Worm (Caenorhabditis elegans) whole organism, L1 larva: Measurements from ENCODE around the gene fip-1.

Experiments
- C16A3.4 ChIP-seq: fragments of 150-350 bp; optimal IDR thresholded peaks from 2 replicates; lab custom pipeline; 2014; ENCODE audit warnings: missing biosample characterization, missing genetic modification characterization
- C34B4.2 ChIP-seq: sonication (generic microtip); optimal IDR thresholded peaks from 2 replicates; lab custom pipeline; 2017; ENCODE audit warnings: mild to moderate bottlenecking, missing genetic modification characterization, missing compliant biosample characterization
- F16B12.6 ChIP-seq: fragments of 150-350 bp; optimal IDR thresholded peaks from 2 replicates; lab custom pipeline; 2014; ENCODE audit warnings: missing biosample characterization, missing genetic modification characterization
- ama-1 ChIP-seq: fragments of 150-350 bp; optimal IDR thresholded peaks from 2 replicates; lab custom pipeline; 2014
- blmp-1 ChIP-seq: fragments of 150-350 bp; optimal IDR thresholded peaks from 2 replicates; lab custom pipeline; 2014; ENCODE audit warnings: missing biosample characterization, missing genetic modification characterization
- ceh-82 ChIP-seq, 3 experiments: fragments of 150-350 bp in 1 of 3; sonication (generic microtip) in 2 of 3; optimal IDR thresholded peaks; 2 replicates each; lab custom pipeline; 2014 to 2017; ENCODE audit warnings: missing biosample characterization in 3 of 3, missing genetic modification characterization in 3 of 3
- dpl-1 ChIP-seq, 3 experiments: fragments of 150-350 bp in 2 of 3; sonication (generic microtip) in 1 of 3; optimal IDR thresholded peaks; 2 replicates each; lab custom pipeline; 2014 to 2017; ENCODE audit warnings: missing biosample characterization in 3 of 3, missing genetic modification characterization in 3 of 3, missing genetic modification reagents in 3 of 3
- efl-1 ChIP-seq, 4 experiments: fragments of 150-350 bp; optimal IDR thresholded peaks in 3 of 4; peaks in 1 of 4; 1 replicate in 1 of 4; 2 replicates in 3 of 4; lab custom pipeline; 2014; ENCODE audit warnings: missing biosample characterization in 2 of 4, missing genetic modification characterization in 2 of 4, missing genetic modification reagents in 2 of 4
- fkh-10 ChIP-seq: sonication (generic microtip); optimal IDR thresholded peaks from 2 replicates; lab custom pipeline; 2017; ENCODE audit warnings: missing biosample characterization, missing genetic modification reagents, missing genetic modification characterization
- fkh-4 ChIP-seq: sonication (generic microtip); optimal IDR thresholded peaks from 2 replicates; lab custom pipeline; 2016; ENCODE audit warnings: missing compliant biosample characterization, missing genetic modification characterization, borderline replicate concordance
- fos-1 ChIP-seq: fragments of 150-350 bp; optimal IDR thresholded peaks from 2 replicates; lab custom pipeline; 2014; ENCODE audit warnings: missing biosample characterization, missing genetic modification characterization
- hpl-2 ChIP-seq: fragments of 150-350 bp; optimal IDR thresholded peaks from 2 replicates; lab custom pipeline; 2014; ENCODE audit warnings: missing biosample characterization, missing genetic modification reagents, missing genetic modification characterization
- isw-1 ChIP-seq: fragments of 200-800 bp; sonication (Bioruptor generic); IDR thresholded peaks from 2 replicates; pipeline ENCODE4 v1.3.6; 2022; ENCODE audit warnings: missing genetic modification characterization, missing compliant biosample characterization
- lin-13 ChIP-seq: fragments of 150-350 bp; optimal IDR thresholded peaks from 2 replicates; lab custom pipeline; 2014; ENCODE audit warnings: missing biosample characterization, missing genetic modification reagents, missing genetic modification characterization
- lin-14 ChIP-seq: fragments of 200-800 bp; sonication (Bioruptor generic); optimal IDR thresholded peaks from 2 replicates; lab custom pipeline; 2018; ENCODE audit warnings: mild to moderate bottlenecking, missing genetic modification characterization, moderate library complexity, missing compliant biosample characterization
- lin-15B ChIP-seq: fragments of 150-350 bp; sonication (generic microtip); optimal IDR thresholded peaks from 3 replicates; lab custom pipeline; 2014; ENCODE audit warnings: missing biosample characterization, missing genetic modification characterization
- lin-35 ChIP-seq, 2 experiments: fragments of 150-350 bp; optimal IDR thresholded peaks; 2 replicates each; lab custom pipeline; 2014; ENCODE audit warnings: missing biosample characterization in 2 of 2, missing genetic modification characterization in 2 of 2, missing genetic modification reagents in 2 of 2
- lsy-2 ChIP-seq, 2 experiments: fragments of 150-350 bp; optimal IDR thresholded peaks; 2 replicates each; lab custom pipeline; 2014; ENCODE audit warnings: missing biosample characterization in 2 of 2, missing genetic modification characterization in 2 of 2
- mab-9 ChIP-seq: fragments of 200-800 bp; sonication (Bioruptor generic); IDR thresholded peaks from 2 replicates; pipeline ENCODE4 v1.3.6; 2022; ENCODE audit warnings: missing genetic modification reagents, missing genetic modification characterization, missing compliant biosample characterization
- mep-1 ChIP-seq: fragments of 150-350 bp; optimal IDR thresholded peaks from 2 replicates; lab custom pipeline; 2014; ENCODE audit warnings: missing biosample characterization, missing genetic modification characterization
- nhr-237 ChIP-seq: fragments of 150-350 bp; optimal IDR thresholded peaks from 2 replicates; lab custom pipeline; 2014; ENCODE audit warnings: missing biosample characterization, missing genetic modification characterization
- nhr-28 ChIP-seq: fragments of 150-350 bp; optimal IDR thresholded peaks from 2 replicates; lab custom pipeline; 2014; ENCODE audit warnings: missing biosample characterization, missing genetic modification characterization
- nhr-47 ChIP-seq: sonication (generic microtip); optimal IDR thresholded peaks from 2 replicates; lab custom pipeline; 2016; ENCODE audit warnings: mild to moderate bottlenecking, missing genetic modification characterization, moderate library complexity, missing compliant biosample characterization
- pag-3 ChIP-seq: sonication (generic microtip); optimal IDR thresholded peaks from 2 replicates; lab custom pipeline; 2017; ENCODE audit warnings: missing genetic modification characterization, mild to moderate bottlenecking, missing compliant biosample characterization, antibody characterized with exemption, borderline replicate concordance; ENCODE audit not compliant: insufficient read depth
- rnt-1 ChIP-seq: sonication (generic microtip); optimal IDR thresholded peaks from 2 replicates; lab custom pipeline; 2016; ENCODE audit warnings: mild to moderate bottlenecking, missing genetic modification characterization, moderate library complexity, missing compliant biosample characterization
- skn-1 ChIP-seq: fragments of 150-350 bp; optimal IDR thresholded peaks from 2 replicates; lab custom pipeline; 2014; ENCODE audit warnings: missing biosample characterization, missing genetic modification characterization
- snu-23 ChIP-seq: sonication (generic microtip); optimal IDR thresholded peaks from 2 replicates; lab custom pipeline; 2016; ENCODE audit warnings: missing genetic modification characterization, missing compliant biosample characterization
- sox-4 ChIP-seq: sonication (generic microtip); optimal IDR thresholded peaks from 2 replicates; lab custom pipeline; 2016; ENCODE audit warnings: missing genetic modification characterization, missing compliant biosample characterization
- swsn-7 ChIP-seq: sonication (generic microtip); optimal IDR thresholded peaks from 2 replicates; lab custom pipeline; 2016; ENCODE audit warnings: missing genetic modification characterization, missing compliant biosample characterization
- tlp-1 ChIP-seq: fragments of 150-350 bp; optimal IDR thresholded peaks from 2 replicates; lab custom pipeline; 2014; ENCODE audit warnings: missing biosample characterization, missing genetic modification characterization
- unc-30 ChIP-seq: sonication (generic microtip); optimal IDR thresholded peaks from 2 replicates; lab custom pipeline; 2017; ENCODE audit warnings: missing biosample characterization, missing genetic modification characterization
- unc-98 ChIP-seq: fragments of 200-800 bp; sonication (Bioruptor generic); IDR thresholded peaks from 2 replicates; pipeline ENCODE4 v1.3.6; 2022; ENCODE audit warnings: missing genetic modification characterization, missing compliant biosample characterization
- vab-15 ChIP-seq: sonication (generic microtip); optimal IDR thresholded peaks from 2 replicates; lab custom pipeline; 2017; ENCODE audit warnings: missing genotype, mild to moderate bottlenecking, missing genetic modification characterization, missing compliant biosample characterization
- xbp-1 ChIP-seq: sonication (generic microtip); optimal IDR thresholded peaks from 2 replicates; lab custom pipeline; 2016; ENCODE audit warnings: missing genetic modification characterization, missing compliant biosample characterization
- zag-1 ChIP-seq: fragments of 150-350 bp; optimal IDR thresholded peaks from 2 replicates; lab custom pipeline; 2014; ENCODE audit warnings: missing biosample characterization, missing genetic modification characterization
- zip-4 ChIP-seq: fragments of 200-800 bp; sonication (Bioruptor generic); optimal IDR thresholded peaks from 2 replicates; lab custom pipeline; 2018; ENCODE audit warnings: mild to moderate bottlenecking, missing genetic modification characterization, moderate library complexity, missing compliant biosample characterization
- ztf-11 ChIP-seq, 2 experiments: sonication (generic microtip); optimal IDR thresholded peaks; 2 replicates each; lab custom pipeline; 2016 to 2017; ENCODE audit warnings: missing genetic modification characterization in 2 of 2, missing biosample characterization in 1 of 2, missing compliant biosample characterization in 1 of 2

Gene fip-1

DNA sequence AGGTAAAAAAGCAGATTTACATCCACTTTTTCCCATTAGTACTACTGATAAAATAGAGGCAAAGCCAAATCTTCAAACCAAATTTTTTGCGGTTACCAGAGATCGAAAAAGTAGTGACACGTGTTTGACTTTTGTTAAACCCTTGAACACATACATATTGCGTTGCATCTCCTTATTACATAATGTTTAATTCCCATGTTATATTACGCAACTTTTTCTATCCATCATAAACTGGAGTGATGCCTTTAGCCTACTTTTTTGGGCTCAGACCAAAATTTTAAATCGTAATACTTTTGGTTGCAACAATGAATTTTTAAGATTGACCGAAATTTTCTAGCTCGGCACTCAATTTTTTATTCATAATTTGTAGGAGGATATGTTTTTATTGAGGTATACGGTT, 17.6 kb upstream of the fip-1 start:
- TF ChIP-seq zip-4 (GFP tag; lab: Kevin White, UChicago), result no peak
- TF ChIP-seq lin-15B (tag; lab: Kevin White, UChicago), result no peak

DNA sequence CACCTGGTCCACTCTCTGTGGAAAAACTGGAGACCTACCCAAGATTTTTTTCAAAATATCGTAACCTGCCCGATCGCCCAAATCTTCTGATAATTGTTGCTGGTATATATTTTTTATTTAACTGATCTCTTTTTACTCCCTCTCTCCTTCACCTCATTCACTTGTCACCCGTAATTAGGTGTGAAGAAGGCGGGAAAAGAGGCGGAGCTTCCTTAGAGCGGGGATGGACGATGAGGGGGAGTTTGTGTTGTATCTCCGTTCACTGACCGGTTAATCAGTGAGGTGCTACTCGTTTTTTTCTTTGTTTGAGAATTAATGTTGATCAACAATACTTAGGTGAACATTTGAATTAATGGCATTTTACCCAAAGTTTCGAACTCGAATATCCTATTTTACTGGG, 17.1 kb upstream of the fip-1 start, which contains the start of gene ceh-16:
ceh-16 (plus strand) TSS at position 301 of the 400 bp plus-strand sequence.
- TF ChIP-seq ceh-82 (tag; optimal IDR thresholded peaks at IDR 0.05; lab: Kevin White, UChicago), result no peak
- no peak for TF ChIP-seq sox-4 (tag; lab: Kevin White, UChicago)
- no peak for TF ChIP-seq tlp-1 (tag; lab: Kevin White, UChicago)
- no peak for TF ChIP-seq unc-30 (tag; lab: Kevin White, UChicago)
- no peak for TF ChIP-seq fkh-4 (tag; lab: Kevin White, UChicago)
- TF ChIP-seq fos-1, result no peak
- TF ChIP-seq skn-1 (tag; lab: Kevin White, UChicago), result no peak
- no peak for TF ChIP-seq pag-3 (tag; lab: Kevin White, UChicago)
- no peak for TF ChIP-seq nhr-47 (tag; lab: Kevin White, UChicago)
- no peak for TF ChIP-seq lsy-2 (tag; optimal IDR thresholded peaks at IDR 0.05; lab: Kevin White, UChicago)
- TF ChIP-seq hpl-2 (GFP tag; lab: Kevin White, UChicago), result no peak
- TF ChIP-seq ztf-11 (tag; optimal IDR thresholded peaks at IDR 0.05; lab: Kevin White, UChicago), result no peak
- no peak for TF ChIP-seq rnt-1

DNA sequence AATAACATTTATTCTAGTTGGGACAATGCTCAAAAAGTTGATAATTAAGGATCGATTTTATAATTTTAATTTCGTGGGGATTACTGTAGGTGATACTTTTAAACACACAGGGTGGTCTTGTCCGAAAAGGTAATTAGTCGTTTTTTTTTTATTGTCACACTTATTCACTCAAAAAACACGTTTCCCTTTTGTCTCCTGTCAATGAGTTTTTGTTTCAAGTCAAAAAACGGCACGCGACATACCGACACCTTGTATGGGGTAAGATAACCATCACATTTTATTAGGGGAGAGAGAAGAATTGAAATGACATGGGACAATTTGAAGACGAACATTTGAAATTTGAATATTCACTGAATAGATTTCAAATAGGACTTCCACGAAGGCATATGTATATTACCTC, 14.4 kb upstream of the fip-1 start:
- TF ChIP-seq pag-3 (tag; lab: Kevin White, UChicago) (no peak), efl-1 (optimal IDR thresholded peaks at IDR 0.05; lab: Kevin White, UChicago) (no peak), efl-1 (GFP tag; optimal IDR thresholded peaks at IDR 0.05 in 1 of 2; lab: Kevin White, UChicago) (peak in 1 of 2 experiments; percentile 46), mep-1 (no peak)

DNA sequence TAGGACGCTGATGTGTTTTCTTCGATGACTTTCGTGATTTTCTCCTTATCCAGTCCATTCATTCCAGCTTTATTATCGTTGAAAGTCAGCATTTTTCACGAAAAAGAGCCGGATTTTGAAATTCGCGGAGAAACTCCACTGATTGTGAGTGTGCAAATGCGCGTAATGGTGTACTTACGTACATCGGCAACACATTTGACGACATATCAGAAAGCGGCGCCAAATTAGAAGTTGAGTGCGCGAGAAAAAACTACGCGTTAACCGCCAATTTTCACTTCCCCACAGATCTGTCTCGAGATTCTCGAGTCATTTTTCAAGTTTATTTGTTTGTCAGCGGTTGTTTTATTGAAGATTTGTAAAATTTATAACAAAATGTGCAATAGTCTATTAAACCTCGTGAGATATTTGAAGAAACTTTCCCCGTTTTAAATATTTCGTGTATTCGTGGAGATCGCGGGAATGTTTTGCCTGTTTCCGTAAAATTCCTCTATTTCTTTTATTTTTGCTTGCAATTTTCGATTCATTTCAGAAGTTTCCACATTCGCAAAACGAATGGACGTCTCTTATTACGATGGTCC, 11.1 kb upstream of the fip-1 start, which contains the start of the genes polk-1 and gpr-1:
polk-1 (minus strand) TSS at position 186 of the 578 bp plus-strand sequence.
gpr-1 (plus strand) TSS at position 528 of the 578 bp plus-strand sequence.
- TF ChIP-seq zag-1 (tag; lab: Kevin White, UChicago) (no peak), nhr-47 (tag; lab: Kevin White, UChicago) (no peak), tlp-1 (tag; lab: Kevin White, UChicago) (no peak), isw-1 (GFP tag; lab: Robert Waterston, UW) (peak; percentile 27; the same call in 1 of the 2 replicates), C16A3.4 (tag; lab: Kevin White, UChicago) (peak; percentile 25), ama-1 (lab: Kevin White, UChicago) (no peak), unc-98 (GFP tag; lab: Robert Waterston, UW) (no peak), C34B4.2 (tag; lab: Kevin White, UChicago) (no peak), efl-1 (optimal IDR thresholded peaks at IDR 0.05; lab: Kevin White, UChicago) (peak; percentile 80 to 83), efl-1 (GFP tag; optimal IDR thresholded peaks at IDR 0.05 in 1 of 2; lab: Kevin White, UChicago) (peak; percentile 85 to 98), lin-14 (GFP tag; lab: Kevin White, UChicago) (no peak), lin-15B (tag; lab: Kevin White, UChicago) (peak; percentile 36), sox-4 (tag; lab: Kevin White, UChicago) (no peak), lin-13 (GFP tag; lab: Kevin White, UChicago) (peak; percentile 52), rnt-1 (no peak), F16B12.6 (tag; lab: Kevin White, UChicago) (peak; percentile 79), nhr-237 (no peak), nhr-28 (no peak), swsn-7 (tag; lab: Kevin White, UChicago) (no peak), snu-23 (peak; percentile 22), xbp-1 (no peak), lin-35 (GFP tag; optimal IDR thresholded peaks at IDR 0.05; lab: Kevin White, UChicago) (peak; percentile 68 to 93), vab-15 (tag; lab: Kevin White, UChicago) (no peak), blmp-1 (peak; percentile 23), dpl-1 (GFP tag; optimal IDR thresholded peaks at IDR 0.05; lab: Kevin White, UChicago) (peak; percentile 74 to 86 (median 81)), mab-9 (GFP tag; lab: Robert Waterston, UW) (no peak), lsy-2 (tag; optimal IDR thresholded peaks at IDR 0.05; lab: Kevin White, UChicago) (peak; percentile 29 to 52), fkh-10 (GFP tag; lab: Kevin White, UChicago) (no peak)
- TF ChIP-seq, all 84 proteins: peak for 11
